Worm (Caenorhabditis elegans) whole organism, L1 larva: ENCODE measurements around the gene ZK632.14.

ENCODE experiments used
- alr-1 ChIP-seq: fragments of 200-800 bp; sonication (Bioruptor generic); optimal IDR thresholded peaks from 2 replicates; lab custom pipeline; 2018; ENCODE audit warnings: borderline replicate concordance, mild to moderate bottlenecking, missing genetic modification characterization, missing compliant biosample characterization
- ama-1 ChIP-seq: fragments of 150-350 bp; optimal IDR thresholded peaks from 2 replicates; lab custom pipeline; 2014
- blmp-1 ChIP-seq: fragments of 150-350 bp; optimal IDR thresholded peaks from 2 replicates; lab custom pipeline; 2014; ENCODE audit warnings: missing biosample characterization, missing genetic modification characterization
- ceh-63 ChIP-seq: fragments of 200-800 bp; sonication (Bioruptor generic); optimal IDR thresholded peaks from 2 replicates; lab custom pipeline; 2018; ENCODE audit warnings: mild to moderate bottlenecking, missing genetic modification characterization, missing compliant biosample characterization
- ceh-8 ChIP-seq: fragments of 200-800 bp; sonication (Bioruptor generic); optimal IDR thresholded peaks from 2 replicates; lab custom pipeline; 2018; ENCODE audit warnings: mild to moderate bottlenecking, missing genetic modification characterization, moderate library complexity, missing compliant biosample characterization
- efl-1 ChIP-seq, 4 experiments: fragments of 150-350 bp; optimal IDR thresholded peaks in 3 of 4; peaks in 1 of 4; 1 replicate in 1 of 4; 2 replicates in 3 of 4; lab custom pipeline; 2014; ENCODE audit warnings: missing biosample characterization in 2 of 4, missing genetic modification characterization in 2 of 4, missing genetic modification reagents in 2 of 4
- efl-3 ChIP-seq: fragments of 200-800 bp; sonication (Bioruptor generic); optimal IDR thresholded peaks from 2 replicates; lab custom pipeline; 2018; ENCODE audit warnings: mild to moderate bottlenecking, missing genetic modification characterization, missing compliant biosample characterization
- egl-27 ChIP-seq, 2 experiments: fragments of 150-350 bp in 1 of 2; sonication (generic microtip); optimal IDR thresholded peaks; 3 replicates each; lab custom pipeline; 2017 to 2018; ENCODE audit warnings: missing biosample characterization in 2 of 2, missing genetic modification characterization in 2 of 2, missing genetic modification reagents in 2 of 2
- fkh-10 ChIP-seq: sonication (generic microtip); optimal IDR thresholded peaks from 2 replicates; lab custom pipeline; 2017; ENCODE audit warnings: missing biosample characterization, missing genetic modification reagents, missing genetic modification characterization
- fkh-4 ChIP-seq: sonication (generic microtip); optimal IDR thresholded peaks from 2 replicates; lab custom pipeline; 2016; ENCODE audit warnings: missing compliant biosample characterization, missing genetic modification characterization, borderline replicate concordance
- fos-1 ChIP-seq: fragments of 150-350 bp; optimal IDR thresholded peaks from 2 replicates; lab custom pipeline; 2014; ENCODE audit warnings: missing biosample characterization, missing genetic modification characterization
- irx-1 ChIP-seq: sonication (generic microtip); optimal IDR thresholded peaks from 2 replicates; lab custom pipeline; 2016; ENCODE audit warnings: missing genetic modification characterization, missing compliant biosample characterization
- isw-1 ChIP-seq: fragments of 200-800 bp; sonication (Bioruptor generic); IDR thresholded peaks from 2 replicates; pipeline ENCODE4 v1.3.6; 2022; ENCODE audit warnings: missing genetic modification characterization, missing compliant biosample characterization
- lin-13 ChIP-seq: fragments of 150-350 bp; optimal IDR thresholded peaks from 2 replicates; lab custom pipeline; 2014; ENCODE audit warnings: missing biosample characterization, missing genetic modification reagents, missing genetic modification characterization
- lin-15B ChIP-seq: fragments of 150-350 bp; sonication (generic microtip); optimal IDR thresholded peaks from 3 replicates; lab custom pipeline; 2014; ENCODE audit warnings: missing biosample characterization, missing genetic modification characterization
- lir-3 ChIP-seq: sonication (generic microtip); optimal IDR thresholded peaks from 2 replicates; lab custom pipeline; 2016; ENCODE audit warnings: mild to moderate bottlenecking, missing genetic modification characterization, moderate library complexity, missing compliant biosample characterization; ENCODE audit not compliant: poor library complexity
- lsy-2 ChIP-seq, 2 experiments: fragments of 150-350 bp; optimal IDR thresholded peaks; 2 replicates each; lab custom pipeline; 2014; ENCODE audit warnings: missing biosample characterization in 2 of 2, missing genetic modification characterization in 2 of 2
- nhr-11 ChIP-seq: fragments of 150-350 bp; optimal IDR thresholded peaks from 2 replicates; lab custom pipeline; 2014; ENCODE audit warnings: missing biosample characterization, missing genetic modification characterization
- nhr-237 ChIP-seq: fragments of 150-350 bp; optimal IDR thresholded peaks from 2 replicates; lab custom pipeline; 2014; ENCODE audit warnings: missing biosample characterization, missing genetic modification characterization
- nhr-28 ChIP-seq: fragments of 150-350 bp; optimal IDR thresholded peaks from 2 replicates; lab custom pipeline; 2014; ENCODE audit warnings: missing biosample characterization, missing genetic modification characterization
- nhr-47 ChIP-seq: sonication (generic microtip); optimal IDR thresholded peaks from 2 replicates; lab custom pipeline; 2016; ENCODE audit warnings: mild to moderate bottlenecking, missing genetic modification characterization, moderate library complexity, missing compliant biosample characterization
- nhr-76 ChIP-seq: sonication (generic microtip); optimal IDR thresholded peaks from 2 replicates; lab custom pipeline; 2017; ENCODE audit warnings: missing biosample characterization, missing genetic modification characterization
- nhr-85 ChIP-seq: sonication (generic microtip); peaks from one replicate; lab custom pipeline; 2016; ENCODE audit warnings: missing genetic modification characterization, inconsistent platforms, missing compliant biosample characterization
- pag-3 ChIP-seq: sonication (generic microtip); optimal IDR thresholded peaks from 2 replicates; lab custom pipeline; 2017; ENCODE audit warnings: missing genetic modification characterization, mild to moderate bottlenecking, missing compliant biosample characterization, antibody characterized with exemption, borderline replicate concordance; ENCODE audit not compliant: insufficient read depth
- snpc-4 ChIP-seq: fragments of 150-350 bp; optimal IDR thresholded peaks from 2 replicates; lab custom pipeline; 2014; ENCODE audit warnings: missing biosample characterization, missing genetic modification characterization
- sptf-1 ChIP-seq: fragments of 150-350 bp; optimal IDR thresholded peaks from 2 replicates; lab custom pipeline; 2014; ENCODE audit warnings: missing biosample characterization, missing genetic modification characterization
- swsn-7 ChIP-seq: sonication (generic microtip); optimal IDR thresholded peaks from 2 replicates; lab custom pipeline; 2016; ENCODE audit warnings: missing genetic modification characterization, missing compliant biosample characterization
- unc-30 ChIP-seq: sonication (generic microtip); optimal IDR thresholded peaks from 2 replicates; lab custom pipeline; 2017; ENCODE audit warnings: missing biosample characterization, missing genetic modification characterization
- unc-62 ChIP-seq: fragments of 150-350 bp; optimal IDR thresholded peaks from 2 replicates; lab custom pipeline; 2014; ENCODE audit warnings: missing biosample characterization, missing genetic modification reagents, missing genetic modification characterization
- unc-98 ChIP-seq: fragments of 200-800 bp; sonication (Bioruptor generic); IDR thresholded peaks from 2 replicates; pipeline ENCODE4 v1.3.6; 2022; ENCODE audit warnings: missing genetic modification characterization, missing compliant biosample characterization
- vab-15 ChIP-seq: sonication (generic microtip); optimal IDR thresholded peaks from 2 replicates; lab custom pipeline; 2017; ENCODE audit warnings: missing genotype, mild to moderate bottlenecking, missing genetic modification characterization, missing compliant biosample characterization
- zag-1 ChIP-seq: fragments of 150-350 bp; optimal IDR thresholded peaks from 2 replicates; lab custom pipeline; 2014; ENCODE audit warnings: missing biosample characterization, missing genetic modification characterization
- zip-4 ChIP-seq: fragments of 200-800 bp; sonication (Bioruptor generic); optimal IDR thresholded peaks from 2 replicates; lab custom pipeline; 2018; ENCODE audit warnings: mild to moderate bottlenecking, missing genetic modification characterization, moderate library complexity, missing compliant biosample characterization
- ztf-11 ChIP-seq, 2 experiments: sonication (generic microtip); optimal IDR thresholded peaks; 2 replicates each; lab custom pipeline; 2016 to 2017; ENCODE audit warnings: missing genetic modification characterization in 2 of 2, missing biosample characterization in 1 of 2, missing compliant biosample characterization in 1 of 2

The ZK632.14 gene

ce11 chrIII:9766175-9766574 is 47.1 kb upstream of the ZK632.14 start, which contains the start of gene cbp-1 (continued):
- TF ChIP-seq sptf-1 (tag; lab: Kevin White, UChicago) (no peak), pag-3 (tag; lab: Kevin White, UChicago) (no peak), nhr-237 (tag; lab: Kevin White, UChicago) (no peak), snpc-4 (tag; lab: Kevin White, UChicago) (peak; percentile 33), ceh-63 (GFP tag; lab: Kevin White, UChicago) (no peak), zag-1 (tag; lab: Kevin White, UChicago) (no peak), unc-30 (no peak), lsy-2 (tag; optimal IDR thresholded peaks at IDR 0.05; lab: Kevin White, UChicago) (peak; percentile 81 to 85), isw-1 (no peak), fkh-4 (no peak), alr-1 (tag; lab: Kevin White, UChicago) (no peak), vab-15 (tag; lab: Kevin White, UChicago) (no peak)

ce11 chrIII:9767095-9767494 is 46.2 kb upstream of the ZK632.14 start:
- TF ChIP-seq unc-62 (GFP tag; lab: Kevin White, UChicago) (no peak), efl-1 (optimal IDR thresholded peaks at IDR 0.05; lab: Kevin White, UChicago) (no peak), efl-1 (GFP tag; optimal IDR thresholded peaks at IDR 0.05 in 1 of 2; lab: Kevin White, UChicago) (peak in 1 of 2 experiments; percentile 30), nhr-85 (tag; lab: Kevin White, UChicago) (peak; percentile 51)

ce11 chrIII:9768023-9768422 is 45.2 kb upstream of the ZK632.14 start:
- TF ChIP-seq fkh-10 (no peak), efl-1 (optimal IDR thresholded peaks at IDR 0.05; lab: Kevin White, UChicago) (no peak), efl-1 (GFP tag; optimal IDR thresholded peaks at IDR 0.05 in 1 of 2; lab: Kevin White, UChicago) (peak in 1 of 2 experiments; percentile 73)
- TF ChIP-seq, all 84 proteins: peak for 1

ce11 chrIII:9770590-9770989 is 42.7 kb upstream of the ZK632.14 start:
- TF ChIP-seq nhr-28 (tag; lab: Kevin White, UChicago) (no peak), sptf-1 (tag; lab: Kevin White, UChicago) (no peak), lin-15B (tag; lab: Kevin White, UChicago) (no peak), irx-1 (no peak), nhr-76 (tag; lab: Kevin White, UChicago) (no peak), ceh-63 (GFP tag; lab: Kevin White, UChicago) (no peak), swsn-7 (tag; lab: Kevin White, UChicago) (no peak), ztf-11 (tag; optimal IDR thresholded peaks at IDR 0.05; lab: Kevin White, UChicago) (no peak), vab-15 (tag; lab: Kevin White, UChicago) (no peak), unc-98 (GFP tag; lab: Robert Waterston, UW) (no peak), lin-13 (GFP tag; lab: Kevin White, UChicago) (no peak), zip-4 (GFP tag; lab: Kevin White, UChicago) (no peak), ceh-8 (GFP tag; lab: Kevin White, UChicago) (no peak), nhr-11 (tag; lab: Kevin White, UChicago) (no peak), fos-1 (no peak), nhr-47 (tag; lab: Kevin White, UChicago) (no peak), lir-3 (no peak), blmp-1 (tag; lab: Kevin White, UChicago) (no peak), ama-1 (lab: Kevin White, UChicago) (no peak)

- TF ChIP-seq efl-3 = no peak
- TF ChIP-seq egl-27 (tag; optimal IDR thresholded peaks at IDR 0.05; lab: Kevin White, UChicago) = no peak
- TF ChIP-seq efl-1 (optimal IDR thresholded peaks at IDR 0.05; lab: Kevin White, UChicago) = no peak
- TF ChIP-seq efl-1 (GFP tag; optimal IDR thresholded peaks at IDR 0.05 in 1 of 2; lab: Kevin White, UChicago) = peak in 1 of 2 experiments; percentile 90
Observed at ce11 chrIII:9772394-9772793, 40.9 kb upstream of the ZK632.14 start.
